Worm (Caenorhabditis elegans): ENCODE results near the gene C02F4.5.

The C02F4.5 gene

ce11 chrIV:10511432-10511831 lies 12.5 kb downstream of the C02F4.5 start (continued):
- TF ChIP-seq athp-1 (tag; optimal IDR thresholded peaks at IDR 0.05) (no peak), lin-40 (tag; optimal IDR thresholded peaks at IDR 0.05) (no peak), tbp1 (GFP tag; optimal IDR thresholded peaks at IDR 0.05) (no peak), egl-44 (GFP tag; IDR thresholded peaks at IDR 0.05) (0 out of 2 replicates have a peak, but pooled peaks have one; percentile 13), Y56A3A.18 (GFP tag; IDR thresholded peaks at IDR 0.05) (0 out of 2 replicates have a peak, but pooled peaks have one; percentile 13), ets-4 (GFP tag; optimal IDR thresholded peaks at IDR 0.05) (peak; percentile 39), nhr-90 (tag; optimal IDR thresholded peaks at IDR 0.05) (peak; percentile 13), xnd-1 (tag; optimal IDR thresholded peaks at IDR 0.05) (no peak), F49E8.2 (tag; optimal IDR thresholded peaks at IDR 0.05; ENCODE audit: insufficient read depth) (no peak), hmg-1.2 (GFP tag; IDR thresholded peaks at IDR 0.05) (no peak), madf-6 (GFP tag; IDR thresholded peaks at IDR 0.05) (no peak), cebp-2 (GFP tag; IDR thresholded peaks at IDR 0.05) (no peak), ceh-91 (GFP tag; IDR thresholded peaks at IDR 0.05) (no peak), attf-6 (GFP tag; IDR thresholded peaks at IDR 0.05) (no peak), Y53F4B.3 (GFP tag; IDR thresholded peaks at IDR 0.05) (no peak), ztf-18 (tag; optimal IDR thresholded peaks at IDR 0.05) (no peak), rcor-1 (GFP tag; IDR thresholded peaks at IDR 0.05) (no peak), F23B12.7 (tag; optimal IDR thresholded peaks at IDR 0.05; ENCODE audit: insufficient read depth) (no peak), hsf-1 (GFP tag; IDR thresholded peaks at IDR 0.05) (peak; percentile 59), lin-54 (GFP tag; optimal IDR thresholded peaks at IDR 0.05) (no peak), egrh-3 (GFP tag; IDR thresholded peaks at IDR 0.05) (no peak), mcd-1 (GFP tag; IDR thresholded peaks at IDR 0.05) (no peak), let-607 (tag; optimal IDR thresholded peaks at IDR 0.05) (no peak), atf-7 (tag; optimal IDR thresholded peaks at IDR 0.05) (peak; percentile 97), T07F8.4 (tag; optimal IDR thresholded peaks at IDR 0.05) (no peak), nfyb-1 (GFP tag; IDR thresholded peaks at IDR 0.05) (no peak), madf-10 (tag; optimal IDR thresholded peaks at IDR 0.05) (peak; percentile 51), snpc-1.1 (tag; optimal IDR thresholded peaks at IDR 0.05; ENCODE audit: insufficient read depth) (no peak), unc-130 (GFP tag; optimal IDR thresholded peaks at IDR 0.05) (no peak), pha-4 (tag; optimal IDR thresholded peaks at IDR 0.05) (peak; percentile 15), him-1 (tag; optimal IDR thresholded peaks at IDR 0.05) (no peak), dox-1 (GFP tag; IDR thresholded peaks at IDR 0.05) (no peak), akir-1 (GFP tag; optimal IDR thresholded peaks at IDR 0.05) (no peak), mxl-1 (tag; optimal IDR thresholded peaks at IDR 0.05) (no peak), nhr-80 (tag; optimal IDR thresholded peaks at IDR 0.05) (peak; percentile 77), cebp-1 (GFP tag; IDR thresholded peaks at IDR 0.05) (no peak), cebp-1 (tag; optimal IDR thresholded peaks at IDR 0.05) (peak; percentile 48), lir-1 (GFP tag; conservative IDR thresholded peaks at IDR 0.05) (no peak), madf-3 (GFP tag; IDR thresholded peaks at IDR 0.05) (no peak), nhr-120 (GFP tag; IDR thresholded peaks at IDR 0.05) (no peak), dpff-1 (tag; optimal IDR thresholded peaks at IDR 0.05) (no peak), ztf-25 (GFP tag; IDR thresholded peaks at IDR 0.05) (no peak), Y79H2A.3 (GFP tag; conservative IDR thresholded peaks at IDR 0.05) (no peak), F33H1.4 (GFP tag; IDR thresholded peaks at IDR 0.05) (no peak), unc-62 (GFP tag; optimal IDR thresholded peaks at IDR 0.05) (peak; percentile 41), somi-1 (GFP tag; optimal IDR thresholded peaks at IDR 0.05) (no peak), F22D6.2 (tag; optimal IDR thresholded peaks at IDR 0.05) (no peak), sptf-2 (GFP tag; optimal IDR thresholded peaks at IDR 0.05) (no peak), C17E4.6 (GFP tag; IDR thresholded peaks at IDR 0.05) (no peak), F37B4.10 (GFP tag; IDR thresholded peaks at IDR 0.05) (no peak)
